Worm (Caenorhabditis elegans) whole organism, L3 larva: Measurements from ENCODE around the gene C49F8.14.

ENCODE experiments used
- R02D3.7 ChIP-seq: fragments of 150-350 bp; optimal IDR thresholded peaks from 2 replicates; lab custom pipeline; 2014; ENCODE audit warnings: missing biosample characterization, missing genetic modification characterization
- ZK546.5 ChIP-seq: sonication (generic microtip); optimal IDR thresholded peaks from 2 replicates; lab custom pipeline; 2017; ENCODE audit warnings: missing biosample characterization, missing genetic modification characterization
- ama-1 ChIP-seq: fragments of 150-350 bp; optimal IDR thresholded peaks from 2 replicates; lab custom pipeline; 2018
- ceh-16 ChIP-seq: sonication (generic microtip); optimal IDR thresholded peaks from 2 replicates; lab custom pipeline; 2017; ENCODE audit warnings: missing biosample characterization, missing genetic modification characterization
- ceh-28 ChIP-seq: fragments of 150-350 bp; optimal IDR thresholded peaks from 2 replicates; lab custom pipeline; 2014; ENCODE audit warnings: missing biosample characterization, missing genetic modification reagents, missing genetic modification characterization
- ceh-82 ChIP-seq: fragments of 150-350 bp; optimal IDR thresholded peaks from 2 replicates; lab custom pipeline; 2014; ENCODE audit warnings: missing biosample characterization, missing genetic modification characterization
- ceh-9 ChIP-seq: sonication (generic microtip); optimal IDR thresholded peaks from 2 replicates; lab custom pipeline; 2018; ENCODE audit warnings: missing biosample characterization, missing genetic modification characterization
- daf-12 ChIP-seq: fragments of 150-350 bp; optimal IDR thresholded peaks from 2 replicates; lab custom pipeline; 2014; ENCODE audit warnings: missing biosample characterization, missing genetic modification reagents, missing genetic modification characterization
- egl-27 ChIP-seq: sonication (generic microtip); optimal IDR thresholded peaks from 4 replicates; lab custom pipeline; 2017; ENCODE audit warnings: missing biosample characterization, missing genetic modification reagents, missing genetic modification characterization
- egl-5 ChIP-seq: fragments of 150-350 bp; optimal IDR thresholded peaks from 2 replicates; lab custom pipeline; 2017; ENCODE audit warnings: missing biosample characterization, missing genetic modification reagents, missing genetic modification characterization, inconsistent platforms
- elt-1 ChIP-seq: fragments of 150-350 bp; optimal IDR thresholded peaks from 2 replicates; lab custom pipeline; 2014; ENCODE audit warnings: missing biosample characterization, missing genetic modification characterization
- elt-2 ChIP-seq: sonication (generic microtip); optimal IDR thresholded peaks from 2 replicates; lab custom pipeline; 2016; ENCODE audit warnings: missing genetic modification reagents, mild to moderate bottlenecking, missing genetic modification characterization, missing compliant biosample characterization
- elt-3 ChIP-seq, 3 experiments: fragments of 150-350 bp in 1 of 3; sonication (generic microtip) in 2 of 3; optimal IDR thresholded peaks; 2 replicates in 2 of 3; 4 replicates in 1 of 3; lab custom pipeline; 2014 to 2017; ENCODE audit warnings: missing biosample characterization in 3 of 3, missing genetic modification characterization in 3 of 3
- eor-1 ChIP-seq, 2 experiments: fragments of 150-350 bp; optimal IDR thresholded peaks; 2 replicates each; lab custom pipeline; 2014 to 2018; ENCODE audit warnings: missing biosample characterization in 2 of 2, missing genetic modification characterization in 2 of 2
- fkh-10 ChIP-seq: sonication (generic microtip); optimal IDR thresholded peaks from 2 replicates; lab custom pipeline; 2017; ENCODE audit warnings: missing biosample characterization, missing genetic modification reagents, missing genetic modification characterization
- fkh-2 ChIP-seq: fragments of 150-350 bp; optimal IDR thresholded peaks from 2 replicates; lab custom pipeline; 2014; ENCODE audit warnings: missing biosample characterization, missing genetic modification reagents, missing genetic modification characterization
- fos-1 ChIP-seq: fragments of 150-350 bp; optimal IDR thresholded peaks from 2 replicates; lab custom pipeline; 2014; ENCODE audit warnings: missing biosample characterization, missing genetic modification characterization
- jun-1 ChIP-seq: fragments of 150-350 bp; optimal IDR thresholded peaks from 2 replicates; lab custom pipeline; 2014; ENCODE audit warnings: missing biosample characterization, missing genetic modification reagents, missing genetic modification characterization
- lin-15B ChIP-seq: fragments of 150-350 bp; optimal IDR thresholded peaks from 2 replicates; lab custom pipeline; 2014; ENCODE audit warnings: missing biosample characterization, missing genetic modification characterization
- lin-39 ChIP-seq: fragments of 150-350 bp; optimal IDR thresholded peaks from 2 replicates; lab custom pipeline; 2018; ENCODE audit warnings: missing biosample characterization, missing genetic modification reagents, missing genetic modification characterization
- lsy-12 ChIP-seq: sonication (generic microtip); optimal IDR thresholded peaks from 2 replicates; lab custom pipeline; 2016; ENCODE audit warnings: mild to moderate bottlenecking, missing genetic modification characterization, missing compliant biosample characterization
- mdl-1 ChIP-seq: fragments of 150-350 bp; optimal IDR thresholded peaks from 2 replicates; lab custom pipeline; 2014; ENCODE audit warnings: missing biosample characterization, missing genetic modification characterization
- mml-1 ChIP-seq: fragments of 150-350 bp; sonication (generic microtip); optimal IDR thresholded peaks from 3 replicates; lab custom pipeline; 2014; ENCODE audit warnings: missing biosample characterization, missing genetic modification characterization
- nfya-1 ChIP-seq: sonication (generic microtip); optimal IDR thresholded peaks from 2 replicates; lab custom pipeline; 2017; ENCODE audit warnings: missing genetic modification characterization, mild to moderate bottlenecking, missing compliant biosample characterization, antibody characterized with exemption, moderate library complexity; ENCODE audit not compliant: insufficient read depth
- nhr-11 ChIP-seq: fragments of 150-350 bp; optimal IDR thresholded peaks from 2 replicates; lab custom pipeline; 2014; ENCODE audit warnings: missing biosample characterization, missing genetic modification characterization
- nhr-12 ChIP-seq: fragments of 150-350 bp; optimal IDR thresholded peaks from 2 replicates; lab custom pipeline; 2014; ENCODE audit warnings: missing biosample characterization, missing genetic modification characterization
- nhr-23 ChIP-seq: fragments of 150-350 bp; optimal IDR thresholded peaks from 2 replicates; lab custom pipeline; 2014; ENCODE audit warnings: missing biosample characterization, missing genetic modification reagents, missing genetic modification characterization
- nhr-237 ChIP-seq: fragments of 150-350 bp; optimal IDR thresholded peaks from 2 replicates; lab custom pipeline; 2014; ENCODE audit warnings: missing biosample characterization, missing genetic modification characterization
- nhr-25 ChIP-seq: sonication (generic microtip); optimal IDR thresholded peaks from 2 replicates; lab custom pipeline; 2017; ENCODE audit warnings: missing biosample characterization, missing genetic modification characterization
- nhr-28 ChIP-seq: fragments of 150-350 bp; optimal IDR thresholded peaks from 2 replicates; lab custom pipeline; 2014; ENCODE audit warnings: missing biosample characterization, missing genetic modification characterization
- nhr-43 ChIP-seq: sonication (generic microtip); optimal IDR thresholded peaks from 2 replicates; lab custom pipeline; 2016; ENCODE audit warnings: mild to moderate bottlenecking, missing genetic modification characterization, missing compliant biosample characterization; ENCODE audit not compliant: poor library complexity, severe bottlenecking
- nhr-67 ChIP-seq: fragments of 150-350 bp; optimal IDR thresholded peaks from 2 replicates; lab custom pipeline; 2014; ENCODE audit warnings: missing biosample characterization, missing genetic modification characterization
- nhr-76 ChIP-seq: fragments of 150-350 bp; sonication (generic microtip); optimal IDR thresholded peaks from 5 replicates; lab custom pipeline; 2014; ENCODE audit warnings: missing biosample characterization, missing genetic modification characterization
- nhr-77 ChIP-seq: fragments of 150-350 bp; optimal IDR thresholded peaks from 2 replicates; lab custom pipeline; 2014; ENCODE audit warnings: missing biosample characterization, missing genetic modification characterization
- pha-4 ChIP-seq: fragments of 150-350 bp; optimal IDR thresholded peaks from 2 replicates; lab custom pipeline; 2014; ENCODE audit warnings: missing biosample characterization, missing genetic modification reagents, missing genetic modification characterization
- pqm-1 ChIP-seq: fragments of 150-350 bp; optimal IDR thresholded peaks from 2 replicates; lab custom pipeline; 2017; ENCODE audit warnings: missing biosample characterization, missing genetic modification characterization, inconsistent platforms
- sea-2 ChIP-seq: fragments of 150-350 bp; sonication (generic microtip); optimal IDR thresholded peaks from 4 replicates; lab custom pipeline; 2014; ENCODE audit warnings: missing biosample characterization, missing genetic modification reagents, missing genetic modification characterization
- snpc-4 ChIP-seq: fragments of 150-350 bp; optimal IDR thresholded peaks from 2 replicates; lab custom pipeline; 2014; ENCODE audit warnings: missing biosample characterization, missing genetic modification characterization
- tbx-2 ChIP-seq: sonication (generic microtip); optimal IDR thresholded peaks from 2 replicates; lab custom pipeline; 2016; ENCODE audit warnings: mild to moderate bottlenecking, missing genetic modification characterization, missing compliant biosample characterization
- unc-39 ChIP-seq: sonication (generic microtip); optimal IDR thresholded peaks from 4 replicates; lab custom pipeline; 2017; ENCODE audit warnings: missing biosample characterization, missing genetic modification characterization
- unc-62 ChIP-seq: fragments of 150-350 bp; sonication (generic microtip); optimal IDR thresholded peaks from 4 replicates; lab custom pipeline; 2014; ENCODE audit warnings: missing biosample characterization, missing genetic modification reagents, missing genetic modification characterization
- zag-1 ChIP-seq: fragments of 150-350 bp; optimal IDR thresholded peaks from 2 replicates; lab custom pipeline; 2014; ENCODE audit warnings: missing biosample characterization, missing genetic modification characterization
- ztf-4 ChIP-seq: fragments of 150-350 bp; optimal IDR thresholded peaks from 2 replicates; lab custom pipeline; 2014; ENCODE audit warnings: missing biosample characterization, missing genetic modification characterization

Gene C49F8.14

DNA sequence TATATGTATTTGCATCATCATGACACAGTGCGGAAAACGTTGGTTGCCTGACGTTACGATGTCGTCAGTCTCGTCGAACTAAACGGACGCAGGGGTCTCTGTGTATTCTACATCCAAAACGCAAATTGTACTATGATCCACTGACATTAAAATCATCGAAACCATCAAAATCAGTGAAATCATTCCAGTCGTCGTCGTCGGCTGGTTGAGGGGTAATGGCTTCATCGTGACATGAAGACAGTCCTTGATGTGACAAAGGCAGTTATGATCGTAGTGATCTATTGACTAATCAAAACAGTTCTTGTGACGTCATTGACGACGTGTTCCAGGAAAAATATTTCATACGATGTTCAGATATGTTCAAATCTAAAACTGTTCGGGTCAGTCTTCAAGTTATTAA is 19.1 kb downstream of the C49F8.14 start:
- TF ChIP-seq nhr-43 (tag; lab: Kevin White, UChicago): peak; percentile 79
- TF ChIP-seq ceh-28 (tag; lab: Kevin White, UChicago): no peak
- no peak for TF ChIP-seq elt-3 (tag; optimal IDR thresholded peaks at IDR 0.05; lab: Kevin White, UChicago)
- no peak for TF ChIP-seq unc-39 (tag; lab: Kevin White, UChicago)
- TF ChIP-seq nhr-25 (tag; lab: Kevin White, UChicago): peak; percentile 44
- no peak for TF ChIP-seq fkh-10 (GFP tag; lab: Kevin White, UChicago)
- no peak for TF ChIP-seq ZK546.5 (tag; lab: Kevin White, UChicago)
- TF ChIP-seq nhr-23: no peak
- TF ChIP-seq jun-1 (tag; lab: Kevin White, UChicago): no peak
- TF ChIP-seq daf-12 (tag; lab: Kevin White, UChicago): no peak
- TF ChIP-seq, all 47 proteins: peak for 2

DNA sequence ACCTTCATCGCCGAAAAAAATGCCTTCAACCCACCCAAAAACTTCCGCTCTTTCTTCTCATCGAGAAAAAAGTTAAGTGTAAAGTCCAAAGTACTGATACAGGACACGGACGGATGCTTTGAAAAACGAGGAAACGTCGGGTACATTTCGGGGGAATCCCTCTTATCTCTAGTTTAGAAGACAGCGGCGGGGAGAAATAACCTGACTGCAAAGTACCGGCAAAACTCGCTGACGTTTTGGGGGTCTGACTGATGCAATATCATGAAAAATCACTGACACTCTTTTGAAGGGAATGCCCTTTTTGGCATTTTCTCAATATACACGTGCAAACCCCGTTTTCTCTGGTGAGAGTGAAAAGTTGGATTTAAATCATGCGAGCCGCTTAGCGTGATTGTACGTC is 20.3 kb downstream of the C49F8.14 start:
- TF ChIP-seq jun-1 (tag; lab: Kevin White, UChicago): peak; percentile 87
- peak; percentile 87 for TF ChIP-seq nhr-23
- peak; percentile 44 for TF ChIP-seq nfya-1 (tag; lab: Kevin White, UChicago)
- no peak for TF ChIP-seq lin-15B (tag; lab: Kevin White, UChicago)
- TF ChIP-seq pha-4: peak; percentile 21
- peak; percentile 90 for TF ChIP-seq nhr-43 (tag; lab: Kevin White, UChicago)
- TF ChIP-seq tbx-2 (tag; lab: Kevin White, UChicago): peak; percentile 60
- peak; percentile 85 for TF ChIP-seq egl-27 (tag; lab: Kevin White, UChicago)
- peak in 1 of 3 experiments; percentile 75 for TF ChIP-seq elt-3 (tag; optimal IDR thresholded peaks at IDR 0.05; lab: Kevin White, UChicago)
- TF ChIP-seq pqm-1 (tag; lab: Kevin White, UChicago): peak; percentile 71
- TF ChIP-seq nhr-25 (tag; lab: Kevin White, UChicago): peak; percentile 87
- no peak for TF ChIP-seq lin-39 (tag; lab: Kevin White, UChicago)
- no peak for TF ChIP-seq ceh-16 (tag; lab: Kevin White, UChicago)
- TF ChIP-seq R02D3.7 (tag; lab: Kevin White, UChicago): peak; percentile 45
- TF ChIP-seq lsy-12: peak; percentile 24
- TF ChIP-seq mdl-1 (tag; lab: Kevin White, UChicago): peak; percentile 86
- TF ChIP-seq fkh-2 (tag; lab: Kevin White, UChicago): no peak
- TF ChIP-seq mml-1 (tag; lab: Kevin White, UChicago): peak; percentile 14
- peak; percentile 68 for TF ChIP-seq unc-62 (GFP tag; lab: Kevin White, UChicago)
- TF ChIP-seq elt-2: peak; percentile 83
- no peak for TF ChIP-seq ama-1
- TF ChIP-seq nhr-11 (tag; lab: Kevin White, UChicago): peak; percentile 45
- TF ChIP-seq nhr-76 (tag; lab: Kevin White, UChicago): peak; percentile 43

DNA sequence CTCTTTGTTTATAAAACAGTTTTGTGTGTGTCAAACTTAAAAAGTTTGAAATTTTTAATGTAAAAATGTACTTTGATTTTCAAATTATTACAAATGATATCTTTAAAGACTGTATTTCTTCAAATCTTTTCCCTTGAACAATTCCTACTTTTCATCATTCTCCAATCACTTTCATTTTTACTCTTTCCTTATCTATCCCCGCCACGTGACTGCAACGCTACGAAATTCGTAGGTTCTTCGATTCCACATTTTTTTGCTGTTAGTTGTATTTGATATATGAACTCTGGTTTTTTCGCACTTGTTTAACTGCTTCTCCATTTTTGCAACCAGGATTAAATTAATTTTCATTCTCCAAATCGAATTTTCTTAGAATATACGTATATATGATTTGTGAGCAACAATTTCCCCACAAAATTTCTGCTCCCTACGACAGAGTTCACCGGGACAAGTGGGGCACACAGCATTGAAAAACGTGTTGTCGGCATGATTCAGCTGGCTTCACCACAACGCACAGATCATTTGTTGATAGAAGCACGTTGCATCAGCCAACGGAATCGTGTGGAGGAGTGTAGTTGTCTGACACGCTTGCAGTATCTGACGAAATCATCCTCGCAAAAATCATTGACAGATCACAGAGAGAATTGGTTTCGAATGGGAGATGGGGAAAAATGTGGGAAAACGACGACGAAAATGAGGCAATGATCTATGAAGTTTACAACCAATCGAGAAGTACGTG is 21.9 kb downstream of the C49F8.14 start:
- TF ChIP-seq egl-5 (tag; lab: Kevin White, UChicago) (peak; percentile 33), tbx-2 (tag; lab: Kevin White, UChicago) (peak; percentile 17), mml-1 (tag; lab: Kevin White, UChicago) (no peak), nhr-25 (tag; lab: Kevin White, UChicago) (no peak), nhr-76 (tag; lab: Kevin White, UChicago) (peak; percentile 27), fkh-10 (GFP tag; lab: Kevin White, UChicago) (no peak), ceh-9 (no peak), mdl-1 (tag; lab: Kevin White, UChicago) (no peak), nhr-67 (no peak), elt-3 (tag; optimal IDR thresholded peaks at IDR 0.05; lab: Kevin White, UChicago) (no peak), lin-15B (tag; lab: Kevin White, UChicago) (no peak), fkh-2 (tag; lab: Kevin White, UChicago) (no peak), pha-4 (no peak), nfya-1 (tag; lab: Kevin White, UChicago) (peak; percentile 39), snpc-4 (no peak), elt-2 (peak; percentile 73), ceh-82 (tag; lab: Kevin White, UChicago) (no peak), nhr-28 (tag; lab: Kevin White, UChicago) (no peak), nhr-11 (tag; lab: Kevin White, UChicago) (peak; percentile 85), ama-1 (peak; percentile 73), ztf-4 (tag; lab: Kevin White, UChicago) (no peak), lsy-12 (no peak), ceh-28 (tag; lab: Kevin White, UChicago) (no peak), zag-1 (tag; lab: Kevin White, UChicago) (no peak), nhr-77 (tag; lab: Kevin White, UChicago) (no peak), egl-27 (tag; lab: Kevin White, UChicago) (peak; percentile 51), unc-62 (GFP tag; lab: Kevin White, UChicago) (no peak), nhr-43 (tag; lab: Kevin White, UChicago) (peak; percentile 84), sea-2 (no peak), eor-1 (tag; optimal IDR thresholded peaks at IDR 0.05; lab: Kevin White, UChicago) (no peak), ceh-16 (tag; lab: Kevin White, UChicago) (no peak), R02D3.7 (tag; lab: Kevin White, UChicago) (no peak), nhr-12 (no peak), unc-39 (tag; lab: Kevin White, UChicago) (no peak), elt-1 (tag; lab: Kevin White, UChicago) (no peak), ZK546.5 (tag; lab: Kevin White, UChicago) (no peak), nhr-237 (tag; lab: Kevin White, UChicago) (no peak), fos-1 (tag; lab: Kevin White, UChicago) (no peak), nhr-23 (peak; percentile 46)
